Worm (Caenorhabditis elegans) whole organism, L3 larva: Measurements from ENCODE around the gene F02D8.9.

Experiments used
- R02D3.7 ChIP-seq: fragments of 150-350 bp; optimal IDR thresholded peaks from 2 replicates; lab custom pipeline; 2014; ENCODE audit warnings: missing biosample characterization, missing genetic modification characterization
- ZK546.5 ChIP-seq: sonication (generic microtip); optimal IDR thresholded peaks from 2 replicates; lab custom pipeline; 2017; ENCODE audit warnings: missing biosample characterization, missing genetic modification characterization
- ceh-9 ChIP-seq: sonication (generic microtip); optimal IDR thresholded peaks from 2 replicates; lab custom pipeline; 2018; ENCODE audit warnings: missing biosample characterization, missing genetic modification characterization
- egl-5 ChIP-seq: fragments of 150-350 bp; optimal IDR thresholded peaks from 2 replicates; lab custom pipeline; 2017; ENCODE audit warnings: missing biosample characterization, missing genetic modification reagents, missing genetic modification characterization, inconsistent platforms
- elt-3 ChIP-seq, 3 experiments: fragments of 150-350 bp in 1 of 3; sonication (generic microtip) in 2 of 3; optimal IDR thresholded peaks; 2 replicates in 2 of 3; 4 replicates in 1 of 3; lab custom pipeline; 2014 to 2017; ENCODE audit warnings: missing biosample characterization in 3 of 3, missing genetic modification characterization in 3 of 3
- fkh-10 ChIP-seq: sonication (generic microtip); optimal IDR thresholded peaks from 2 replicates; lab custom pipeline; 2017; ENCODE audit warnings: missing biosample characterization, missing genetic modification reagents, missing genetic modification characterization
- fos-1 ChIP-seq: fragments of 150-350 bp; optimal IDR thresholded peaks from 2 replicates; lab custom pipeline; 2014; ENCODE audit warnings: missing biosample characterization, missing genetic modification characterization
- hmg-11 ChIP-seq: sonication (generic microtip); optimal IDR thresholded peaks from 2 replicates; lab custom pipeline; 2016; ENCODE audit warnings: missing genetic modification characterization, missing compliant biosample characterization
- jun-1 ChIP-seq: fragments of 150-350 bp; optimal IDR thresholded peaks from 2 replicates; lab custom pipeline; 2014; ENCODE audit warnings: missing biosample characterization, missing genetic modification reagents, missing genetic modification characterization
- lin-15B ChIP-seq: fragments of 150-350 bp; optimal IDR thresholded peaks from 2 replicates; lab custom pipeline; 2014; ENCODE audit warnings: missing biosample characterization, missing genetic modification characterization
- lin-39 ChIP-seq: fragments of 150-350 bp; optimal IDR thresholded peaks from 2 replicates; lab custom pipeline; 2018; ENCODE audit warnings: missing biosample characterization, missing genetic modification reagents, missing genetic modification characterization
- lsy-12 ChIP-seq: sonication (generic microtip); optimal IDR thresholded peaks from 2 replicates; lab custom pipeline; 2016; ENCODE audit warnings: mild to moderate bottlenecking, missing genetic modification characterization, missing compliant biosample characterization
- mdl-1 ChIP-seq: fragments of 150-350 bp; optimal IDR thresholded peaks from 2 replicates; lab custom pipeline; 2014; ENCODE audit warnings: missing biosample characterization, missing genetic modification characterization
- mml-1 ChIP-seq: fragments of 150-350 bp; sonication (generic microtip); optimal IDR thresholded peaks from 3 replicates; lab custom pipeline; 2014; ENCODE audit warnings: missing biosample characterization, missing genetic modification characterization
- nfya-1 ChIP-seq: sonication (generic microtip); optimal IDR thresholded peaks from 2 replicates; lab custom pipeline; 2017; ENCODE audit warnings: missing genetic modification characterization, mild to moderate bottlenecking, missing compliant biosample characterization, antibody characterized with exemption, moderate library complexity; ENCODE audit not compliant: insufficient read depth
- nhr-11 ChIP-seq: fragments of 150-350 bp; optimal IDR thresholded peaks from 2 replicates; lab custom pipeline; 2014; ENCODE audit warnings: missing biosample characterization, missing genetic modification characterization
- nhr-237 ChIP-seq: fragments of 150-350 bp; optimal IDR thresholded peaks from 2 replicates; lab custom pipeline; 2014; ENCODE audit warnings: missing biosample characterization, missing genetic modification characterization
- nhr-25 ChIP-seq: sonication (generic microtip); optimal IDR thresholded peaks from 2 replicates; lab custom pipeline; 2017; ENCODE audit warnings: missing biosample characterization, missing genetic modification characterization
- nhr-28 ChIP-seq: fragments of 150-350 bp; optimal IDR thresholded peaks from 2 replicates; lab custom pipeline; 2014; ENCODE audit warnings: missing biosample characterization, missing genetic modification characterization
- nhr-77 ChIP-seq: fragments of 150-350 bp; optimal IDR thresholded peaks from 2 replicates; lab custom pipeline; 2014; ENCODE audit warnings: missing biosample characterization, missing genetic modification characterization
- pha-4 ChIP-seq: fragments of 150-350 bp; optimal IDR thresholded peaks from 2 replicates; lab custom pipeline; 2014; ENCODE audit warnings: missing biosample characterization, missing genetic modification reagents, missing genetic modification characterization
- pqm-1 ChIP-seq: fragments of 150-350 bp; optimal IDR thresholded peaks from 2 replicates; lab custom pipeline; 2017; ENCODE audit warnings: missing biosample characterization, missing genetic modification characterization, inconsistent platforms
- sea-2 ChIP-seq: fragments of 150-350 bp; sonication (generic microtip); optimal IDR thresholded peaks from 4 replicates; lab custom pipeline; 2014; ENCODE audit warnings: missing biosample characterization, missing genetic modification reagents, missing genetic modification characterization
- skn-1 ChIP-seq: fragments of 150-350 bp; optimal IDR thresholded peaks from 2 replicates; lab custom pipeline; 2014; ENCODE audit warnings: missing biosample characterization, missing genetic modification characterization
- tbx-2 ChIP-seq: sonication (generic microtip); optimal IDR thresholded peaks from 2 replicates; lab custom pipeline; 2016; ENCODE audit warnings: mild to moderate bottlenecking, missing genetic modification characterization, missing compliant biosample characterization
- unc-39 ChIP-seq: sonication (generic microtip); optimal IDR thresholded peaks from 4 replicates; lab custom pipeline; 2017; ENCODE audit warnings: missing biosample characterization, missing genetic modification characterization
- unc-62 ChIP-seq: fragments of 150-350 bp; sonication (generic microtip); optimal IDR thresholded peaks from 4 replicates; lab custom pipeline; 2014; ENCODE audit warnings: missing biosample characterization, missing genetic modification reagents, missing genetic modification characterization
- ztf-11 ChIP-seq: fragments of 150-350 bp; optimal IDR thresholded peaks from 2 replicates; lab custom pipeline; 2014; ENCODE audit warnings: missing biosample characterization, missing genetic modification characterization
- ztf-4 ChIP-seq: fragments of 150-350 bp; optimal IDR thresholded peaks from 2 replicates; lab custom pipeline; 2014; ENCODE audit warnings: missing biosample characterization, missing genetic modification characterization

Gene F02D8.9

DNA sequence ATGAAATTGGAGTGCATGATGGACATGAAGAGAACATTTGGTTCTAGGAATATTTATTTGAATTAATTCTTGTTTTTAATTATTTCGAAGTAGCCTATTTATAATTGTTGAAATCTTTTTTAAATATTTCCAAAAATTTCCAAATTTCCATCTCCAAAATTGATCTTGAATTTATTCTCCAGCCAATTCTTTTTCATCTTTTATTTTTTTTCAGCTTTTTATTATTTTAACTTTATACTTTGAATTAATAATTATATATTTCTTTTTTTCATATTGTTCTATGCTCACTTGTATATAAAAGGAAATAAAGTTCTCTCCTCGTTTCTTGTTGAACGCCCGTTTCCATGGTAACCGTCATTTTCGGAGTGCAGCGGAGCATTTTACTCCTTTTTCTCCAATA lies 24.4 kb upstream of the F02D8.9 start, which contains the start of gene xbx-1:
xbx-1 (plus strand) TSS at position 301 of the 400 bp plus-strand sequence.
- TF ChIP-seq skn-1 (no peak), elt-3 (tag; optimal IDR thresholded peaks at IDR 0.05; lab: Kevin White, UChicago) (no peak), R02D3.7 (tag; lab: Kevin White, UChicago) (no peak), lsy-12 (no peak)

DNA sequence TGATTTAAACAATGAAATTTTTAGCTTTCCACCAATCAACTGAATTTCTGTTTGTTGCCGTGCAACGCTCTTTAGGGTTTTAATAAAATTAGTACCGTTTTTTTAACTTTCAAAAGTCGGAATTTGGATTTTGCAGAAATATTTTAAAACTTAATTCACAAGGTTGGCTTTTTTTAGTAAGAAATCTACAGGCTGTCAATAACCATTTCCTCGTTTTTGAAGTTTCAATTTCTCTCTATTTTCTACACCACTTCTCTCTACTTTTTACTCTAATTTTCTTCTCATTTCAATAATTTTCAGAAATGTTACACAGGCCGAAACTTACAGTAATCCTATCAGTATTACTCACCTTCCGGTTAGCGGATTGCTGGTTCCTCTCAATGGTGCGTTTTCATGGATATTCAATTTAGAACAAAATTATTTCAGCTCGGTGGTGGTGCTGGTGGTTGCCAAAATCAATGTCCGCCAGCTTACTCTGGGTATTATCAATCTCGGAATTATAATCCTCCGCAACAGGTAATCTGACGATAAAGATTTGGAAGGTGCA lies 22.7 kb upstream of the F02D8.9 start, which contains the start of the genes grd-12 and F02D8.1:
grd-12 (plus strand) TSS at position 301 of the 547 bp plus-strand sequence.
F02D8.1 (minus strand) TSS at position 497 of the 547 bp plus-strand sequence.
- no peak for TF ChIP-seq pqm-1 (tag; lab: Kevin White, UChicago)
- no peak for TF ChIP-seq mml-1
- no peak for TF ChIP-seq nhr-28 (tag; lab: Kevin White, UChicago)
- TF ChIP-seq ceh-9 (tag; lab: Kevin White, UChicago) = no peak
- TF ChIP-seq lsy-12 = no peak
- TF ChIP-seq nhr-77 (tag; lab: Kevin White, UChicago) = no peak
- TF ChIP-seq lin-15B (tag; lab: Kevin White, UChicago) = no peak
- no peak for TF ChIP-seq skn-1
- no peak for TF ChIP-seq fos-1
- no peak for TF ChIP-seq jun-1 (tag; lab: Kevin White, UChicago)
- no peak for TF ChIP-seq ztf-4 (tag; lab: Kevin White, UChicago)
- no peak for TF ChIP-seq egl-5 (tag; lab: Kevin White, UChicago)
- TF ChIP-seq ztf-11 (tag; lab: Kevin White, UChicago) = no peak
- no peak for TF ChIP-seq hmg-11
- no peak for TF ChIP-seq nhr-25 (tag; lab: Kevin White, UChicago)
- no peak for TF ChIP-seq tbx-2 (tag; lab: Kevin White, UChicago)
- TF ChIP-seq, all 47 proteins: peak for 0

ce11 chrV:14971136-14971535 lies 15.6 kb upstream of the F02D8.9 start, which contains the start of gene nlp-59:
nlp-59 (plus strand) TSS chrV:14971436.
- TF ChIP-seq nhr-28 (tag; lab: Kevin White, UChicago) = no peak
- TF ChIP-seq mml-1 = no peak
- TF ChIP-seq lsy-12 = no peak
- no peak for TF ChIP-seq R02D3.7 (tag; lab: Kevin White, UChicago)
- TF ChIP-seq tbx-2 (tag; lab: Kevin White, UChicago) = no peak
- no peak for TF ChIP-seq ZK546.5 (tag; lab: Kevin White, UChicago)
- TF ChIP-seq nhr-11 (tag; lab: Kevin White, UChicago) = no peak
- TF ChIP-seq nfya-1 (tag; lab: Kevin White, UChicago) = no peak
- no peak for TF ChIP-seq nhr-237 (tag; lab: Kevin White, UChicago)

DNA sequence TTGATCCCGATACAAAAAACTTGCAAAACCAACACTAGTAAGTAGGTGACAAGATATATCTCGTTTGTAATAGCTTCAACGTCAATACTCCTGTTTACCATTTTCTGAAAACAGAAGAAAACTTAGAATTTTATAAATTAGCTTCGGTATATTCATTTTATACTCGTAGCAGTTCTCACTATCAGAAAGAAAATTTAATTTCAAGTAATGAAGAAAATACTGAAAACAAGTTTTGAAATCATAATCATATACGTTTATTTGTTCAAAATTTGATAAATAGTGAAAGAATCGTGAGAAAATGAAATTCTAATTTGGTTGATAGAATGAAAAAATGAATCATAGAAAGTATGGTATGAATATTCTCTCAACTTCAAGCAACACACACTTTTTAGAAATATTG lies 943 bp downstream of the F02D8.9 start, which contains the start of gene C30G7.5:
C30G7.5 (minus strand) TSS at position 101 of the 400 bp plus-strand sequence.
- TF ChIP-seq nhr-77 (tag; lab: Kevin White, UChicago) (no peak), fkh-10 (GFP tag; lab: Kevin White, UChicago) (no peak), sea-2 (GFP tag; lab: Kevin White, UChicago) (no peak), lsy-12 (no peak), mdl-1 (tag; lab: Kevin White, UChicago) (no peak), unc-39 (tag; lab: Kevin White, UChicago) (no peak), fos-1 (no peak)

DNA sequence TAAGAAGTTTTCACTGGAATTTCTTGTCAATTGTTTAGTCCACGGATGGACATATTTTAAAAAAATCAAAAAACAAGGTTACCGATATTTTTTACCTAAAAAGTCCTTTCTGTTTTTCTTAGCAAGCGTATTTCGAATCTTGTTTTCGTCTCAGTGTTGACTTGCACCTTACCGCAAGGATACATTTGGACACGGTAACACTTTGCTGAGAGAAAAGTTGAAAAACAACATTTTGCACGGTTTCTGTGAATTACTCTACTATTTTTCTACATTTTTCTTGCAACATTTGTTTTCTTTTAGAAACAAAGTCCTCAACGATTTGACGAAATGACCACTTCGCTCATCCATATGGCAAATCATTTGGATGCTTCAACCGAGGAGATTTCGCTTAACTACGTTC lies 6.1 kb downstream of the F02D8.9 start, which contains the start of gene hil-1:
hil-1 (plus strand) TSS at position 301 of the 400 bp plus-strand sequence.
- no peak for TF ChIP-seq tbx-2 (tag; lab: Kevin White, UChicago)
- no peak for TF ChIP-seq pqm-1 (tag; lab: Kevin White, UChicago)
- no peak for TF ChIP-seq nhr-25 (tag; lab: Kevin White, UChicago)
- no peak for TF ChIP-seq unc-62

- peak; percentile 61 for TF ChIP-seq lin-39 (tag; lab: Kevin White, UChicago)
- peak; percentile 86 for TF ChIP-seq pha-4 (tag; lab: Kevin White, UChicago)
- peak; percentile 2 for TF ChIP-seq hmg-11
- no peak for TF ChIP-seq skn-1
- TF ChIP-seq, all 47 proteins: peak for 3
Measured at ce11 chrV:14948566-14948965, 7.0 kb downstream of the F02D8.9 start.
